Fruit fly (Drosophila melanogaster) whole organism, embryonic: ENCODE measurements around the gene Ubc6.

Experiments used
- Ada2b ChIP-seq: fragments of 200-800 bp; sonication (Bioruptor generic); IDR thresholded peaks from 2 replicates; pipeline ENCODE4 v1.3.6; 2022; ENCODE audit warnings: missing biosample characterization, missing genetic modification characterization
- B-H2 ChIP-seq: fragments of 200-800 bp; sonication (Bioruptor generic); optimal IDR thresholded peaks from 2 replicates; lab custom pipeline; 2018; ENCODE audit warnings: missing biosample characterization, mild to moderate bottlenecking, missing genetic modification characterization
- CG10209 ChIP-seq: fragments of 200-800 bp; sonication (Bioruptor generic); optimal IDR thresholded peaks from 3 replicates; lab custom pipeline; 2017; ENCODE audit warnings: missing biosample characterization, mild to moderate bottlenecking, missing genetic modification characterization, missing genetic modification reagents
- CG10431 ChIP-seq: fragments of 200-800 bp; sonication (Bioruptor generic); optimal IDR thresholded peaks from 3 replicates; lab custom pipeline; 2018; ENCODE audit warnings: missing biosample characterization, mild to moderate bottlenecking, missing genetic modification characterization
- CG10654 ChIP-seq: fragments of 200-800 bp; sonication (Bioruptor generic); optimal IDR thresholded peaks from 2 replicates; lab custom pipeline; 2016; ENCODE audit warnings: missing biosample characterization, missing genetic modification characterization
- CG12236 ChIP-seq: fragments of 200-800 bp; sonication (Bioruptor generic); optimal IDR thresholded peaks from 2 replicates; lab custom pipeline; 2016; ENCODE audit warnings: missing biosample characterization, missing genetic modification characterization
- CG13287 ChIP-seq: fragments of 200-800 bp; sonication (Bioruptor generic); IDR thresholded peaks from 2 replicates; pipeline ENCODE4 v1.3.6; 2022; ENCODE audit warnings: missing biosample characterization, missing genetic modification characterization; ENCODE audit not compliant: partially characterized antibody
- CG14965 ChIP-seq: fragments of 200-800 bp; sonication (Bioruptor generic); optimal IDR thresholded peaks from 2 replicates; lab custom pipeline; 2016; ENCODE audit warnings: missing biosample characterization, missing genetic modification characterization, borderline replicate concordance
- CG1529 ChIP-seq: fragments of 200-800 bp; sonication (Bioruptor generic); optimal IDR thresholded peaks from 3 replicates; lab custom pipeline; 2018; ENCODE audit warnings: missing biosample characterization, missing genetic modification characterization
- CG1602 ChIP-seq: fragments of 200-800 bp; sonication (Bioruptor generic); optimal IDR thresholded peaks from 3 replicates; lab custom pipeline; 2016; ENCODE audit warnings: missing biosample characterization, missing genetic modification characterization
- CG1603 ChIP-seq: fragments of 200-800 bp; sonication (Bioruptor generic); optimal IDR thresholded peaks from 2 replicates; lab custom pipeline; 2019; ENCODE audit warnings: missing biosample characterization, mild to moderate bottlenecking, missing genetic modification characterization, moderate library complexity
- CG16815 ChIP-seq: fragments of 200-800 bp; sonication (Bioruptor generic); optimal IDR thresholded peaks from 3 replicates; lab custom pipeline; 2017; ENCODE audit warnings: missing biosample characterization, mild to moderate bottlenecking, missing genetic modification characterization
- CG17359 ChIP-seq: fragments of 200-800 bp; sonication (Bioruptor generic); optimal IDR thresholded peaks from 3 replicates; lab custom pipeline; 2018; ENCODE audit warnings: missing biosample characterization, mild to moderate bottlenecking, missing genetic modification characterization, moderate library complexity
- CG18011 ChIP-seq: fragments of 200-800 bp; sonication (Bioruptor generic); optimal IDR thresholded peaks from 2 replicates; lab custom pipeline; 2017; ENCODE audit warnings: missing biosample characterization, missing genetic modification characterization, mild to moderate bottlenecking, moderate library complexity, missing genotype
- CG18764 ChIP-seq: fragments of 200-800 bp; sonication (Bioruptor generic); optimal IDR thresholded peaks from 3 replicates; lab custom pipeline; 2016; ENCODE audit warnings: missing biosample characterization, missing genetic modification characterization
- CG2199 ChIP-seq: fragments of 200-800 bp; sonication (Bioruptor generic); IDR thresholded peaks from 3 replicates; pipeline ENCODE4 v1.3.6; 2022; ENCODE audit warnings: missing biosample characterization, missing genetic modification characterization
- CG2202 ChIP-seq: fragments of 200-800 bp; sonication (Bioruptor generic); optimal IDR thresholded peaks from 2 replicates; lab custom pipeline; 2018; ENCODE audit warnings: missing biosample characterization, mild to moderate bottlenecking, missing genetic modification characterization
- CG2678 ChIP-seq: fragments of 200-800 bp; sonication (Bioruptor generic); optimal IDR thresholded peaks from 3 replicates; lab custom pipeline; 2019; ENCODE audit warnings: missing biosample characterization, mild to moderate bottlenecking, missing genetic modification characterization, moderate library complexity
- CG4328 ChIP-seq: fragments of 200-800 bp; sonication (Bioruptor generic); optimal IDR thresholded peaks from 3 replicates; lab custom pipeline; 2017; ENCODE audit warnings: missing biosample characterization, missing genetic modification reagents, missing genetic modification characterization
- CG4360 ChIP-seq: fragments of 200-800 bp; sonication (Bioruptor generic); IDR thresholded peaks from 2 replicates; pipeline ENCODE4 v1.3.6; 2022; ENCODE audit warnings: missing biosample characterization, missing genetic modification characterization
- CG4424 ChIP-seq: fragments of 200-800 bp; sonication (Bioruptor generic); optimal IDR thresholded peaks from 3 replicates; lab custom pipeline; 2016; ENCODE audit warnings: missing biosample characterization, missing genetic modification characterization
- CG6175 ChIP-seq: fragments of 200-800 bp; sonication (Bioruptor generic); IDR thresholded peaks from 3 replicates; pipeline ENCODE4 v1.3.6; 2022; ENCODE audit warnings: missing biosample characterization, missing genetic modification characterization
- CG6689 ChIP-seq: fragments of 200-800 bp; sonication (Bioruptor generic); IDR thresholded peaks from 2 replicates; pipeline ENCODE4 v1.3.6; 2022; ENCODE audit warnings: missing biosample characterization, missing genetic modification characterization
- CG7556 ChIP-seq: fragments of 200-800 bp; sonication (Bioruptor generic); optimal IDR thresholded peaks from 2 replicates; lab custom pipeline; 2017; ENCODE audit warnings: missing biosample characterization, mild to moderate bottlenecking, missing genetic modification characterization
- CG7987 ChIP-seq: fragments of 200-800 bp; sonication (Bioruptor generic); optimal IDR thresholded peaks from 2 replicates; lab custom pipeline; 2018; ENCODE audit warnings: missing biosample characterization, mild to moderate bottlenecking, missing genetic modification characterization, moderate library complexity
- CG8089 ChIP-seq: fragments of 200-800 bp; sonication (Bioruptor generic); optimal IDR thresholded peaks from 3 replicates; lab custom pipeline; 2016; ENCODE audit warnings: missing biosample characterization, missing genetic modification characterization
- D19A ChIP-seq: fragments of 200-800 bp; optimal IDR thresholded peaks from 3 replicates; lab custom pipeline; 2019; ENCODE audit warnings: missing biosample characterization, mild to moderate bottlenecking, missing genetic modification characterization, moderate library complexity
- Dbx ChIP-seq: fragments of 200-800 bp; sonication (Bioruptor generic); IDR thresholded peaks from 3 replicates; pipeline ENCODE4 v1.3.6; 2022; ENCODE audit warnings: missing biosample characterization, missing genetic modification characterization
- Dp ChIP-seq: fragments of 200-800 bp; sonication (Bioruptor generic); optimal IDR thresholded peaks from 2 replicates; lab custom pipeline; 2018; ENCODE audit warnings: missing biosample characterization, mild to moderate bottlenecking, missing genetic modification characterization, moderate library complexity
- H15 ChIP-seq: fragments of 200-800 bp; sonication (Bioruptor generic); IDR thresholded peaks from 3 replicates; pipeline ENCODE4 v1.3.6; 2022; ENCODE audit warnings: missing biosample characterization, missing genetic modification characterization
- Hey ChIP-seq: fragments of 200-800 bp; sonication (Bioruptor generic); optimal IDR thresholded peaks from 3 replicates; lab custom pipeline; 2018; ENCODE audit warnings: missing biosample characterization, mild to moderate bottlenecking, missing genetic modification characterization
- Hr39 ChIP-seq: fragments of >200 bp; optimal IDR thresholded peaks from 2 replicates; lab custom pipeline; 2017
- Mad ChIP-seq: fragments of 200-800 bp; sonication (Bioruptor generic); optimal IDR thresholded peaks from 2 replicates; lab custom pipeline; 2016; ENCODE audit warnings: missing biosample characterization, missing genetic modification characterization
- Ravus ChIP-seq: fragments of 200-800 bp; sonication (Bioruptor generic); IDR thresholded peaks from 2 replicates; pipeline ENCODE4 v1.3.6; 2022; ENCODE audit warnings: missing biosample characterization, missing genetic modification characterization
- Sox100B ChIP-seq: fragments of 200-800 bp; sonication (Bioruptor generic); optimal IDR thresholded peaks from 3 replicates; lab custom pipeline; 2018; ENCODE audit warnings: missing biosample characterization, mild to moderate bottlenecking, missing genetic modification characterization
- TFAM ChIP-seq: fragments of 200-800 bp; sonication (Bioruptor generic); optimal IDR thresholded peaks from 2 replicates; lab custom pipeline; 2017; ENCODE audit warnings: missing biosample characterization, missing genetic modification characterization, inconsistent platforms
- al ChIP-seq: fragments of 200-800 bp; sonication (Bioruptor generic); IDR thresholded peaks from 2 replicates; pipeline ENCODE4 v1.3.6; 2022; ENCODE audit warnings: missing biosample characterization, missing genetic modification characterization
- ato ChIP-seq: fragments of 200-800 bp; sonication (Bioruptor generic); IDR thresholded peaks from 2 replicates; pipeline ENCODE4 v1.3.6; 2022; ENCODE audit warnings: missing biosample characterization, missing genetic modification characterization; ENCODE audit not compliant: partially characterized antibody
- cad ChIP-seq: fragments of >200 bp; optimal IDR thresholded peaks from 2 replicates; lab custom pipeline; 2017; ENCODE audit warnings: missing biosample characterization, missing genetic modification characterization
- cato ChIP-seq: fragments of 200-800 bp; sonication (Bioruptor generic); optimal IDR thresholded peaks from 2 replicates; lab custom pipeline; 2016; ENCODE audit warnings: missing biosample characterization, missing genetic modification characterization, borderline replicate concordance
- chif ChIP-seq, 2 experiments: fragments of 200-800 bp; sonication (Bioruptor generic); optimal IDR thresholded peaks; 3 replicates each; lab custom pipeline; 2016; ENCODE audit warnings: missing biosample characterization in 2 of 2, missing genetic modification characterization in 2 of 2
- crp ChIP-seq, 2 experiments: fragments of 200-800 bp; sonication (Bioruptor generic); optimal IDR thresholded peaks; 2 replicates in 1 of 2; 3 replicates in 1 of 2; lab custom pipeline; 2017; ENCODE audit warnings: missing biosample characterization in 2 of 2, missing genetic modification characterization in 2 of 2, mild to moderate bottlenecking in 1 of 2, moderate library complexity in 1 of 2
- fd64A ChIP-seq: fragments of 200-800 bp; sonication (Bioruptor generic); optimal IDR thresholded peaks from 3 replicates; lab custom pipeline; 2018; ENCODE audit warnings: missing biosample characterization, mild to moderate bottlenecking, missing genetic modification characterization
- gfzf ChIP-seq: fragments of 200-800 bp; sonication (Bioruptor generic); optimal IDR thresholded peaks from 2 replicates; lab custom pipeline; 2016; ENCODE audit warnings: missing biosample characterization, mild to moderate bottlenecking, missing genetic modification characterization, moderate library complexity
- grn ChIP-seq: fragments of 200-800 bp; sonication (Bioruptor generic); optimal IDR thresholded peaks from 3 replicates; lab custom pipeline; 2017; ENCODE audit warnings: missing biosample characterization, missing genetic modification characterization
- ham ChIP-seq: fragments of 200-800 bp; sonication (Bioruptor generic); IDR thresholded peaks from 2 replicates; pipeline ENCODE4 v1.3.6; 2022; ENCODE audit warnings: missing biosample characterization, missing genetic modification characterization
- ranshi ChIP-seq: fragments of 200-800 bp; sonication (Bioruptor generic); IDR thresholded peaks from 2 replicates; pipeline ENCODE4 v1.3.6; 2022; ENCODE audit warnings: missing biosample characterization, missing genetic modification characterization
- schlank ChIP-seq: fragments of 200-800 bp; sonication (Bioruptor generic); optimal IDR thresholded peaks from 2 replicates; lab custom pipeline; 2018; ENCODE audit warnings: missing biosample characterization, mild to moderate bottlenecking, missing genetic modification characterization
- seq ChIP-seq: fragments of 200-800 bp; sonication (Bioruptor generic); IDR thresholded peaks from 2 replicates; pipeline ENCODE4 v1.3.6; 2022; ENCODE audit warnings: missing biosample characterization, missing genetic modification characterization
- sob ChIP-seq: fragments of 200-800 bp; sonication (Bioruptor generic); IDR thresholded peaks from 2 replicates; pipeline ENCODE4 v1.3.6; 2022; ENCODE audit warnings: missing biosample characterization, missing genetic modification characterization
- vfl ChIP-seq: fragments of 200-800 bp; sonication (Bioruptor generic); optimal IDR thresholded peaks from 2 replicates; lab custom pipeline; 2016; ENCODE audit warnings: missing biosample characterization, missing genetic modification characterization

Ubc6 gene

dm6 chr3R:4912130-4912549, 40.3 kb downstream of the Ubc6 start (continued):
- peak; percentile 3 for TF ChIP-seq Sox100B (GFP tag; lab: Kevin White, UChicago)
- peak; percentile 37 for TF ChIP-seq vfl (GFP tag; lab: Kevin White, UChicago)
- peak; percentile 79 for TF ChIP-seq Dbx (GFP tag; lab: Robert Waterston, UW)
- TF ChIP-seq CG12236, result peak; percentile 31
- TF ChIP-seq Ravus (GFP tag; lab: Robert Waterston, UW), result no peak
- TF ChIP-seq CG1602 (GFP tag; lab: Kevin White, UChicago), result peak; percentile 38
- TF ChIP-seq CG14965 (GFP tag; lab: Kevin White, UChicago), result no peak
- TF ChIP-seq Mad, result peak; percentile 8
- TF ChIP-seq B-H2 (GFP tag; lab: Kevin White, UChicago), result peak; percentile 70
- 0 out of 3 replicates have a peak, but pooled peaks have one; percentile 37 for TF ChIP-seq CG6175 (GFP tag; lab: Robert Waterston, UW)
- TF ChIP-seq CG18011 (GFP tag; lab: Kevin White, UChicago), result peak; percentile 35
- TF ChIP-seq CG16815 (GFP tag; lab: Kevin White, UChicago), result peak; percentile 51
- TF ChIP-seq schlank, result peak; percentile 71
- no peak for TF ChIP-seq ato
- TF ChIP-seq fd64A (GFP tag; lab: Kevin White, UChicago), result peak; percentile 21
- TF ChIP-seq CG6689 (GFP tag; lab: Robert Waterston, UW), result peak; percentile 56
- peak; percentile 40 for TF ChIP-seq CG18764 (GFP tag; lab: Kevin White, UChicago)
- peak in 1 of 2 experiments; percentile 11 for TF ChIP-seq crp (GFP tag; optimal IDR thresholded peaks at IDR 0.05; lab: Kevin White, UChicago)
- peak; percentile 58; the same call in 2 of the 3 replicates for TF ChIP-seq H15 (GFP tag; lab: Robert Waterston, UW)
- peak; percentile 38 for TF ChIP-seq CG4328 (GFP tag; lab: Kevin White, UChicago)
- TF ChIP-seq CG2199 (GFP tag; lab: Robert Waterston, UW), result 0 out of 3 replicates have a peak, but pooled peaks have one; percentile 63
- TF ChIP-seq gfzf (GFP tag; lab: Kevin White, UChicago), result no peak
- TF ChIP-seq CG17359 (tag; lab: Kevin White, UChicago), result peak; percentile 64
- TF ChIP-seq sob, result peak; percentile 78
- TF ChIP-seq CG4360 (GFP tag; lab: Robert Waterston, UW), result peak; percentile 54
- peak; percentile 80 for TF ChIP-seq CG1603 (tag; lab: Kevin White, UChicago)
- no peak for TF ChIP-seq cato (GFP tag; lab: Kevin White, UChicago)
- no peak; the same call in 1 of the 2 replicates for TF ChIP-seq CG13287 (GFP tag; lab: Robert Waterston, UW)
- peak; percentile 75 for TF ChIP-seq CG2678 (tag; lab: Kevin White, UChicago)
- TF ChIP-seq CG8089 (GFP tag; lab: Kevin White, UChicago), result peak; percentile 34
- 0 out of 2 replicates have a peak, but pooled peaks have one; percentile 41 for TF ChIP-seq ranshi (GFP tag; lab: Robert Waterston, UW)
- TF ChIP-seq Hr39 (lab: Kevin White, UChicago), result no peak
- peak; percentile 16 for TF ChIP-seq CG7987 (GFP tag; lab: Kevin White, UChicago)
- TF ChIP-seq CG2202, result peak; percentile 35
- TF ChIP-seq Dp (GFP tag; lab: Kevin White, UChicago), result no peak
- TF ChIP-seq CG4424 (GFP tag; lab: Kevin White, UChicago), result peak; percentile 46
- TF ChIP-seq grn, result peak; percentile 88
- no peak for TF ChIP-seq TFAM (GFP tag; lab: Kevin White, UChicago)
- peak; percentile 56; the same call in 1 of the 2 replicates for TF ChIP-seq al (GFP tag; lab: Robert Waterston, UW)
- TF ChIP-seq ham (GFP tag; lab: Robert Waterston, UW), result no peak
- TF ChIP-seq D19A (tag; lab: Kevin White, UChicago), result peak; percentile 48
- peak; percentile 51 for TF ChIP-seq Hey
- no peak for TF ChIP-seq cad (GFP tag; lab: Kevin White, UChicago)
- TF ChIP-seq CG1529 (GFP tag; lab: Kevin White, UChicago), result peak; percentile 21
- TF ChIP-seq CG10209 (GFP tag; lab: Kevin White, UChicago), result peak; percentile 31
- peak; percentile 71 for TF ChIP-seq Ada2b (GFP tag; lab: Robert Waterston, UW)
- peak; percentile 50 for TF ChIP-seq CG7556 (GFP tag; lab: Kevin White, UChicago)
- TF ChIP-seq CG10654 (GFP tag; lab: Kevin White, UChicago), result peak; percentile 36
- peak; percentile 21 for TF ChIP-seq CG10431 (GFP tag; lab: Kevin White, UChicago)
- peak; percentile 41 to 54 for TF ChIP-seq chif (GFP tag; optimal IDR thresholded peaks at IDR 0.05; lab: Kevin White, UChicago)
- peak; percentile 37; the same call in 1 of the 2 replicates for TF ChIP-seq seq (GFP tag; lab: Robert Waterston, UW)
